Worm (Caenorhabditis elegans): ENCODE data around the gene glb-28.

The glb-28 gene

ce11 chrX:15310330-15310776, 6.7 kb downstream of the glb-28 start:
- TF ChIP-seq ham-2 (GFP tag; optimal IDR thresholded peaks at IDR 0.05), result peak; percentile 97
- TF ChIP-seq blmp-1 (tag; optimal IDR thresholded peaks at IDR 0.05), result peak; percentile 99
- peak; percentile 6 for TF ChIP-seq sptf-1 (tag; optimal IDR thresholded peaks at IDR 0.05)
- TF ChIP-seq mls-2 (tag; optimal IDR thresholded peaks at IDR 0.05), result peak; percentile 45
- TF ChIP-seq ceh-39 (tag; optimal IDR thresholded peaks at IDR 0.05), result no peak
- TF ChIP-seq ztf-11 (tag; optimal IDR thresholded peaks at IDR 0.05), result no peak
- peak; percentile 9 for TF ChIP-seq unc-62 (GFP tag; optimal IDR thresholded peaks at IDR 0.05)
- TF ChIP-seq elt-1 (tag; optimal IDR thresholded peaks at IDR 0.05; ENCODE audit: borderline replicate concordance, insufficient read depth), result peak; percentile 47

- TF ChIP-seq drap-1 (GFP tag; optimal IDR thresholded peaks at IDR 0.05) (no peak), nhr-2 (tag; optimal IDR thresholded peaks at IDR 0.05) (peak; percentile 65)
These were observed 7.9 kb downstream of the glb-28 start, which contains the start of gene nhr-91 for ce11 chrX:15309138-15309537. nhr-91 (plus strand) TSS chrX:15309369.

- TF ChIP-seq mab-5 (tag; optimal IDR thresholded peaks at IDR 0.05) (no peak), blmp-1 (tag; optimal IDR thresholded peaks at IDR 0.05) (no peak), snpc-4 (tag; optimal IDR thresholded peaks at IDR 0.05) (no peak), ceh-39 (tag; optimal IDR thresholded peaks at IDR 0.05) (no peak), nhr-237 (tag; optimal IDR thresholded peaks at IDR 0.05) (no peak), lin-32 (GFP tag; optimal IDR thresholded peaks at IDR 0.05) (no peak), M03D4.4 (tag; optimal IDR thresholded peaks at IDR 0.05) (no peak), elt-3 (tag; optimal IDR thresholded peaks at IDR 0.05) (no peak), lsy-2 (tag; optimal IDR thresholded peaks at IDR 0.05) (no peak), unc-62 (GFP tag; optimal IDR thresholded peaks at IDR 0.05) (no peak), ceh-83 (GFP tag; optimal IDR thresholded peaks at IDR 0.05) (no peak)
These were observed 8.4 kb downstream of the glb-28 start for ce11 chrX:15308685-15309084.

ce11 chrX:15307677-15308076, 9.4 kb downstream of the glb-28 start:
- TF ChIP-seq nhr-12 (tag; optimal IDR thresholded peaks at IDR 0.05) (no peak), ham-2 (GFP tag; optimal IDR thresholded peaks at IDR 0.05) (peak; percentile 22), mls-2 (tag; optimal IDR thresholded peaks at IDR 0.05) (peak; percentile 65)

- no peak for TF ChIP-seq ztf-11 (tag; optimal IDR thresholded peaks at IDR 0.05)
- TF ChIP-seq snpc-4 (tag; optimal IDR thresholded peaks at IDR 0.05), result no peak
- no peak for TF ChIP-seq nhr-12 (tag; optimal IDR thresholded peaks at IDR 0.05)
- TF ChIP-seq bed-3 (GFP tag; optimal IDR thresholded peaks at IDR 0.05), result no peak
- TF ChIP-seq pha-4 (tag; optimal IDR thresholded peaks at IDR 0.05), result no peak
- no peak for TF ChIP-seq sptf-1 (tag; optimal IDR thresholded peaks at IDR 0.05)
- no peak for TF ChIP-seq nhr-28 (tag; optimal IDR thresholded peaks at IDR 0.05)
- no peak for TF ChIP-seq lin-32 (GFP tag; optimal IDR thresholded peaks at IDR 0.05)
- TF ChIP-seq unc-62 (GFP tag; optimal IDR thresholded peaks at IDR 0.05), result no peak
- no peak for TF ChIP-seq tbx-8 (GFP tag; optimal IDR thresholded peaks at IDR 0.05)
- no peak for TF ChIP-seq mab-5 (tag; optimal IDR thresholded peaks at IDR 0.05)
- no peak for TF ChIP-seq cnd-1 (tag; optimal IDR thresholded peaks at IDR 0.05)
- TF ChIP-seq ceh-39 (tag; optimal IDR thresholded peaks at IDR 0.05), result no peak
- no peak for TF ChIP-seq mls-2 (tag; optimal IDR thresholded peaks at IDR 0.05)
- TF ChIP-seq hlh-1 (tag; optimal IDR thresholded peaks at IDR 0.05), result no peak
- no peak for TF ChIP-seq unc-120 (tag; optimal IDR thresholded peaks at IDR 0.05; ENCODE audit: poor library complexity, severe bottlenecking)
- no peak for TF ChIP-seq lsy-2 (tag; optimal IDR thresholded peaks at IDR 0.05)
- no peak for TF ChIP-seq ceh-83 (GFP tag; optimal IDR thresholded peaks at IDR 0.05)
- TF ChIP-seq nhr-76 (tag; optimal IDR thresholded peaks at IDR 0.05), result no peak
- no peak for TF ChIP-seq ham-2 (GFP tag; optimal IDR thresholded peaks at IDR 0.05)
These were observed 14.2 kb downstream of the glb-28 start, which contains the start of gene ser-2 for ce11 chrX:15302863-15303262. ser-2 (minus strand) TSS chrX:15302963.

ce11 chrX:15300002-15300401, 17.0 kb downstream of the glb-28 start:
- TF ChIP-seq sptf-1 (tag; optimal IDR thresholded peaks at IDR 0.05) (no peak), nhr-2 (tag; optimal IDR thresholded peaks at IDR 0.05) (no peak), bed-3 (GFP tag; optimal IDR thresholded peaks at IDR 0.05) (no peak), flh-1 (GFP tag; optimal IDR thresholded peaks at IDR 0.05) (no peak), nhr-28 (tag; optimal IDR thresholded peaks at IDR 0.05) (no peak), ceh-39 (tag; optimal IDR thresholded peaks at IDR 0.05) (no peak)
